Worm (Caenorhabditis elegans): Measurements from ENCODE around the gene K09C6.10.

Gene K09C6.10

DNA sequence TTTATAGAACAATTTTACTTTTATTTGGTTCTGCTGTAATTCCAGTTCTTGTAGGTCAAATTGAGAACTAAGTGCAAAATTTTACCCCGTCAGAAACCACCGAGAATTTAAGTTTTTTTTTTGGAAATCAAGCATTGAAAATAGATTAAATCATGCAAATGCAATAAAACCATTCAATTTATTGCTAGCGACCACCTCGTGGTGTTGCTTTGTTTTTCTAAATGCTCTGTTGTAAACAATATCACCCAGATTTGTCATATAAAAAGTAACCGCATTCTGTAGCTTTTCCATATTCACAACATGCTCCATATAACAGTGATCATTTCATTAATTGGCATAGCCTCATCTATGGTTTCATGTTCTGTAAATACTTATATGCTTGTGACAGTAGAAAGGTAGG lies 10.3 kb downstream of the K09C6.10 start, which contains the start of gene srbc-12:
srbc-12 (plus strand) TSS at position 301 of the 400 bp plus-strand sequence.
- TF ChIP-seq egl-44 (GFP tag; IDR thresholded peaks at IDR 0.05) (no peak), snpc-1.1 (tag; optimal IDR thresholded peaks at IDR 0.05; ENCODE audit: insufficient read depth) (no peak), mel-28 (tag; optimal IDR thresholded peaks at IDR 0.05; ENCODE audit: borderline replicate concordance) (no peak), aptf-3 (GFP tag; IDR thresholded peaks at IDR 0.05) (no peak), aptf-2 (GFP tag; conservative IDR thresholded peaks at IDR 0.05) (no peak), ceh-100 (GFP tag; IDR thresholded peaks at IDR 0.05) (no peak), ztf-26 (tag; optimal IDR thresholded peaks at IDR 0.05) (no peak), mxl-1 (tag; optimal IDR thresholded peaks at IDR 0.05) (no peak), ztf-22 (GFP tag; optimal IDR thresholded peaks at IDR 0.05) (no peak), him-1 (tag; optimal IDR thresholded peaks at IDR 0.05) (no peak), B0035.1 (tag; optimal IDR thresholded peaks at IDR 0.05) (no peak), mes-4 (tag; optimal IDR thresholded peaks at IDR 0.05) (no peak), hrde-1 (tag; optimal IDR thresholded peaks at IDR 0.05; ENCODE audit: borderline replicate concordance) (no peak), pha-4 (tag; optimal IDR thresholded peaks at IDR 0.05) (no peak), rpc-1 (optimal IDR thresholded peaks at IDR 0.05) (no peak), rpc-1 (tag; optimal IDR thresholded peaks at IDR 0.05) (no peak), K11D2.4 (GFP tag; IDR thresholded peaks at IDR 0.05) (no peak), efl-1 (GFP tag; optimal IDR thresholded peaks at IDR 0.05) (no peak), nfya-1 (tag; optimal IDR thresholded peaks at IDR 0.05; ENCODE audit: borderline replicate concordance, insufficient read depth) (no peak), cebp-2 (GFP tag; IDR thresholded peaks at IDR 0.05) (no peak)

DNA sequence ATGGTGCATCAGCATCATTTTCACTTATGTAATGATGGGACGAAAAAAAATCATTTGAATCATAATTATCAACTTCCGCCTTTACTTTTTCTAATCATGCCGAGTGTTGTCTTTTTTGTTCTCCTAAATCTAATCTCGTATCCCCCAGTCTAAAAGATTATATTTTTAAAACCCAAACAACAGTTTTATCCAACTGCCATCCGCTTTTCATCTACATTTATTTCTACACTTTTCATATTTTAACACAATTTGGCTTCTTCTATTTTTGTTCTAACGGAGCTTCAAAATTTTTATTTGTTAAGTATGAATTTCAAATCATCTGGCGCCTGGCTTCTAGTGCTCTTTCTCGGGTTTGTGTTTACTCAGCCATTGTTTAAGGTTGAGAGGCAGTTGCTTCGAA lies 13.0 kb downstream of the K09C6.10 start, which contains the start of gene K09C6.3:
K09C6.3 (plus strand) TSS at position 301 of the 400 bp plus-strand sequence.
- no peak for TF ChIP-seq F39B2.1 (GFP tag; IDR thresholded peaks at IDR 0.05)
- no peak for TF ChIP-seq sptf-2 (GFP tag; optimal IDR thresholded peaks at IDR 0.05)

DNA sequence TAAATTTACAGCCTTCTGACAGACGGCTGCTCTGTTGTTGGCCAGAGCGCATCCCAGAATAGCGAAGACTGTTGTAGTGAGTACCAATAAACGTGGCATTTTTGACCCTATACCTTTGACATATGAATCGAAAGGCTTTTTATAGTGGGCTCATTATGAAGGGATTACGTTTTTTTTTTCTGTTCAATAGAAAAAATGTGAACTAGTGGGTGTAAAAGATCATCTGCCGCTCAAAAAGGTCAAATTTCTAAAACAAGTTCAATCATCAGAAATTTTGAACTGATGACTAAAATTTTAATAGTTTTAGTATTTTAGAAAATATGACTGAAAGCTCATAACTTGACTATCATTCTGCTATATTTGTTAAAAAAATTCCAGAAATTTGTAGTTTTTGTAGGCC lies 15.7 kb downstream of the K09C6.10 start, which contains the start of gene K09C6.9:
K09C6.9 (minus strand) TSS at position 101 of the 400 bp plus-strand sequence.
- no peak for TF ChIP-seq F37B4.10 (GFP tag; IDR thresholded peaks at IDR 0.05)
- no peak for TF ChIP-seq ceh-100 (GFP tag; IDR thresholded peaks at IDR 0.05)
- TF ChIP-seq ceh-27 (GFP tag; optimal IDR thresholded peaks at IDR 0.05), result no peak
- no peak for TF ChIP-seq sptf-2 (GFP tag; optimal IDR thresholded peaks at IDR 0.05)
- TF ChIP-seq cebp-2 (GFP tag; IDR thresholded peaks at IDR 0.05), result no peak
- TF ChIP-seq dpl-1 (GFP tag; optimal IDR thresholded peaks at IDR 0.05), result no peak
- TF ChIP-seq snpc-1.1 (tag; optimal IDR thresholded peaks at IDR 0.05; ENCODE audit: insufficient read depth), result no peak
- TF ChIP-seq Y53F4B.3 (GFP tag; IDR thresholded peaks at IDR 0.05), result no peak
- TF ChIP-seq T07F8.4 (tag; optimal IDR thresholded peaks at IDR 0.05), result no peak
- TF ChIP-seq efl-1 (GFP tag; optimal IDR thresholded peaks at IDR 0.05), result no peak
- TF ChIP-seq Y95B8A.8 (GFP tag; IDR thresholded peaks at IDR 0.05), result no peak
- no peak for TF ChIP-seq tbx-9 (tag; optimal IDR thresholded peaks at IDR 0.05; ENCODE audit: borderline replicate concordance)

DNA sequence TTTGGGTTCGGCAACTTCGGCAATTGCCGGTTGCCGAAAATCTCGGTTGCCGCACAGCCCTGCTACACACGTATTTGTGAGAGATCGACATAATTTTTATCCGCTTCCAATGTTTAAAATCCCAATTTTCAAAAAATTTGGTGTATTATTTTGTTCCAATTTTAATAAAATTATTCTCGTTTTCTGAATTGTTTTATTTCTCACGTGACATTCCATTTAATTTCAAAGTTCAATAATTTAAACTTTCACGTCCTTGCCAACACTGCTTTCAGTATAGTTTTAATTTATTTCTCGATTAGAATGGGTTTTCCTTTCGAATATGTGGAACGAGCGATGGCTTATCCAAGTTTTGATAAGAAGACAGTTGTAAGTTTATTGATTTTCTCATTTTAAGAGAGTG lies 17.3 kb downstream of the K09C6.10 start, which contains the start of gene K09C6.2:
K09C6.2 (plus strand) TSS at position 301 of the 400 bp plus-strand sequence.
- TF ChIP-seq nhr-120 (GFP tag; IDR thresholded peaks at IDR 0.05) (no peak), B0035.1 (tag; optimal IDR thresholded peaks at IDR 0.05) (no peak), mxl-1 (tag; optimal IDR thresholded peaks at IDR 0.05) (no peak), ztf-25 (GFP tag; IDR thresholded peaks at IDR 0.05) (no peak), Y53F4B.3 (GFP tag; IDR thresholded peaks at IDR 0.05) (no peak), egrh-3 (GFP tag; IDR thresholded peaks at IDR 0.05) (no peak), C06A6.2 (GFP tag; conservative IDR thresholded peaks at IDR 0.05) (no peak), lir-1 (GFP tag; conservative IDR thresholded peaks at IDR 0.05) (no peak), lsl-1 (GFP tag; optimal IDR thresholded peaks at IDR 0.05) (no peak), nhr-179 (tag; optimal IDR thresholded peaks at IDR 0.05) (no peak)
